Worm (Caenorhabditis elegans) whole organism, early embryonic: ENCODE data around the gene R10E11.9.

Source experiments
- B0310.2 ChIP-seq: sonication (generic microtip); optimal IDR thresholded peaks from 2 replicates; lab custom pipeline; 2016; ENCODE audit warnings: mild to moderate bottlenecking, missing genetic modification characterization, missing compliant biosample characterization
- F13C5.2 ChIP-seq: sonication (generic microtip); optimal IDR thresholded peaks from 2 replicates; lab custom pipeline; 2017; ENCODE audit warnings: mild to moderate bottlenecking, missing genetic modification characterization, inconsistent platforms, missing compliant biosample characterization
- aly-1 ChIP-seq: sonication (generic microtip); optimal IDR thresholded peaks from 2 replicates; lab custom pipeline; 2016; ENCODE audit warnings: missing genetic modification characterization, missing compliant biosample characterization
- ama-1 ChIP-seq: fragments of 150-350 bp; optimal IDR thresholded peaks from 2 replicates; lab custom pipeline; 2014
- ceh-13 ChIP-seq: fragments of 200-800 bp; sonication (Bioruptor generic); optimal IDR thresholded peaks from 2 replicates; lab custom pipeline; 2018; ENCODE audit warnings: mild to moderate bottlenecking, missing genetic modification characterization, missing compliant biosample characterization
- ceh-36 ChIP-seq: sonication (generic microtip); optimal IDR thresholded peaks from 2 replicates; lab custom pipeline; 2016; ENCODE audit warnings: missing genetic modification characterization, inconsistent platforms, missing compliant biosample characterization
- ets-7 ChIP-seq: sonication (generic microtip); optimal IDR thresholded peaks from 2 replicates; lab custom pipeline; 2016; ENCODE audit warnings: missing genotype, missing genetic modification characterization, missing compliant biosample characterization
- flt-1 ChIP-seq: fragments of 200-800 bp; sonication (Bioruptor generic); IDR thresholded peaks from 2 replicates; pipeline ENCODE4 v1.3.6; 2022; ENCODE audit warnings: missing genetic modification characterization, missing compliant biosample characterization
- hmbx-1 ChIP-seq: sonication (generic microtip); optimal IDR thresholded peaks from 2 replicates; lab custom pipeline; 2016; ENCODE audit warnings: mild to moderate bottlenecking, missing genetic modification characterization, missing compliant biosample characterization
- hmg-4 ChIP-seq: fragments of 200-800 bp; sonication (Bioruptor generic); optimal IDR thresholded peaks from 2 replicates; lab custom pipeline; 2018; ENCODE audit warnings: mild to moderate bottlenecking, missing genetic modification characterization, missing compliant biosample characterization
- hnd-1 ChIP-seq: sonication (generic microtip); optimal IDR thresholded peaks from 2 replicates; lab custom pipeline; 2016; ENCODE audit warnings: missing genetic modification characterization, missing compliant biosample characterization
- pes-1 ChIP-seq: fragments of 200-800 bp; sonication (Bioruptor generic); IDR thresholded peaks from 2 replicates; pipeline ENCODE4 v1.3.6; 2022; ENCODE audit warnings: missing genetic modification reagents, missing genetic modification characterization, missing compliant biosample characterization
- scrt-1 ChIP-seq: fragments of 200-800 bp; sonication (Bioruptor generic); IDR thresholded peaks from 2 replicates; pipeline ENCODE4 v1.3.6; 2022; ENCODE audit warnings: missing genetic modification characterization, missing compliant biosample characterization
- sea-1 ChIP-seq: fragments of 200-800 bp; sonication (Bioruptor generic); conservative IDR thresholded peaks from 2 replicates; pipeline ENCODE4 v1.3.6; 2022; ENCODE audit warnings: missing genetic modification characterization, missing compliant biosample characterization
- tbx-11 ChIP-seq: fragments of 200-800 bp; sonication (Bioruptor generic); IDR thresholded peaks from 2 replicates; pipeline ENCODE4 v1.3.6; 2022; ENCODE audit warnings: missing genetic modification characterization, missing compliant biosample characterization
- tbx-37 ChIP-seq: fragments of 200-800 bp; sonication (Bioruptor generic); conservative IDR thresholded peaks from 2 replicates; pipeline ENCODE4 v1.3.6; 2022; ENCODE audit warnings: missing genetic modification reagents, missing genetic modification characterization, missing compliant biosample characterization
- tra-4 ChIP-seq: sonication (generic microtip); optimal IDR thresholded peaks from 2 replicates; lab custom pipeline; 2017; ENCODE audit warnings: missing genetic modification characterization, missing compliant biosample characterization

The R10E11.9 gene

ce11 chrIII:9807560-9808046 is 14.2 kb upstream of the R10E11.9 start:
- no peak for TF ChIP-seq tbx-37 (GFP tag; lab: Robert Waterston, UW)
- TF ChIP-seq flt-1 (GFP tag; lab: Robert Waterston, UW), result no peak
- no peak for TF ChIP-seq ama-1
- TF ChIP-seq ceh-13, result no peak
- no peak for TF ChIP-seq aly-1 (tag; lab: Kevin White, UChicago)
- no peak for TF ChIP-seq ets-7 (tag; lab: Kevin White, UChicago)
- TF ChIP-seq F13C5.2 (tag; lab: Kevin White, UChicago), result no peak
- no peak for TF ChIP-seq tra-4 (tag; lab: Kevin White, UChicago)
- TF ChIP-seq ceh-36 (tag; lab: Kevin White, UChicago), result no peak
- no peak for TF ChIP-seq hmg-4 (GFP tag; lab: Kevin White, UChicago)
- TF ChIP-seq tbx-11 (GFP tag; lab: Robert Waterston, UW), result no peak
- no peak for TF ChIP-seq sea-1 (GFP tag; lab: Robert Waterston, UW)
- TF ChIP-seq hnd-1, result no peak
- no peak for TF ChIP-seq scrt-1 (GFP tag; lab: Robert Waterston, UW)
- no peak for TF ChIP-seq pes-1 (GFP tag; lab: Robert Waterston, UW)
- TF ChIP-seq B0310.2, result no peak
- TF ChIP-seq hmbx-1 (tag; lab: Kevin White, UChicago), result no peak

ce11 chrIII:9806968-9807559 is 13.6 kb upstream of the R10E11.9 start, which contains the start of gene ZK632.4:
ZK632.4 (minus strand) TSS chrIII:9807454.
- TF ChIP-seq ceh-13, result no peak
- no peak for TF ChIP-seq B0310.2
- no peak for TF ChIP-seq flt-1 (GFP tag; lab: Robert Waterston, UW)
- TF ChIP-seq ets-7 (tag; lab: Kevin White, UChicago), result no peak
- TF ChIP-seq tbx-37 (GFP tag; lab: Robert Waterston, UW), result no peak
- no peak for TF ChIP-seq aly-1 (tag; lab: Kevin White, UChicago)
- TF ChIP-seq tbx-11 (GFP tag; lab: Robert Waterston, UW), result no peak
- no peak for TF ChIP-seq pes-1 (GFP tag; lab: Robert Waterston, UW)
- no peak for TF ChIP-seq F13C5.2 (tag; lab: Kevin White, UChicago)
- TF ChIP-seq ama-1, result no peak

- no peak for TF ChIP-seq hmg-4 (GFP tag; lab: Kevin White, UChicago)
- no peak for TF ChIP-seq sea-1 (GFP tag; lab: Robert Waterston, UW)
- TF ChIP-seq ceh-36 (tag; lab: Kevin White, UChicago), result no peak
- no peak for TF ChIP-seq hnd-1
- TF ChIP-seq ceh-13, result no peak
- TF ChIP-seq tbx-11 (GFP tag; lab: Robert Waterston, UW), result no peak
- TF ChIP-seq hmbx-1 (tag; lab: Kevin White, UChicago), result no peak
- TF ChIP-seq scrt-1 (GFP tag; lab: Robert Waterston, UW), result no peak
- no peak for TF ChIP-seq tra-4 (tag; lab: Kevin White, UChicago)
- TF ChIP-seq flt-1 (GFP tag; lab: Robert Waterston, UW), result no peak
- TF ChIP-seq B0310.2, result no peak
Measured at ce11 chrIII:9804997-9805610, 11.7 kb upstream of the R10E11.9 start, which contains the start of gene riok-3. riok-3 (minus strand) TSS chrIII:9805011.

ce11 chrIII:9802045-9802444 is 8.6 kb upstream of the R10E11.9 start:
- TF ChIP-seq tbx-11 (GFP tag; lab: Robert Waterston, UW) (no peak), B0310.2 (no peak), scrt-1 (GFP tag; lab: Robert Waterston, UW) (no peak), hmbx-1 (tag; lab: Kevin White, UChicago) (no peak)

DNA sequence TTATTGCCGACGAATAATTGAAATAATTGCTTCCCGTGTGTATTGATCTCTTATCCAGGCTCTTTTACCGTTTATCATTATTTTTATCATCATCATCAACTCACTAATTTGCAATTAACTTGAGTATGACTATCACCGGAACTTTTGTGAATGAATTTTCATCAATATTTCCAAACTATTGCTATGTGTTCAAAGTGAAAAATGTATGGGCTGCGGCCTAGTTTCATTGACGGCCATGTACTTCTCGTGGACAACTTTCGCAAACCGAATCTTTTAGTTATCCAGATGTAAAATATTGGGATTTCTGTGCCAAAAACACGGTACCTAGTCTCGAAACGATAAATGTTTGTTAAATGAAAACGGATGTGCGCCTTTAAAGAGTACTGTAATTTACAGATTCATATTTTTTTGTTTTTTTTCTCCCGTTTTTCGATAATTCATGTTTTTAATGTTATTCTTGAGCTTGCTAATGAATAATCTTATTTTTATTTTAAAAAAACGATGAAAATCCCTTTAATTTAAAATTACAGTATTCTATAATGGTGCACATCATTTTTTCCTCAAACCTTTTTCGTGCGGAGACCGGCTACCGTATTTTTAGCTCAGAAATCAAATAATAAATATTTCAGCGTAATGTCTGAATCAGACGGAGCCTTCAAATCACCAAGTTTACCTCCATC is 5.2 kb upstream of the R10E11.9 start, which contains the start of gene ZK632.2:
Gene ZK632.2 (plus strand): TSS at position 630 of the 680 bp plus-strand sequence.
- TF ChIP-seq hmbx-1 (tag; lab: Kevin White, UChicago) (no peak), hnd-1 (no peak), ceh-36 (tag; lab: Kevin White, UChicago) (no peak), flt-1 (GFP tag; lab: Robert Waterston, UW) (no peak), tbx-11 (GFP tag; lab: Robert Waterston, UW) (no peak), B0310.2 (no peak), ama-1 (no peak), tbx-37 (GFP tag; lab: Robert Waterston, UW) (no peak), ets-7 (tag; lab: Kevin White, UChicago) (no peak), scrt-1 (GFP tag; lab: Robert Waterston, UW) (no peak), sea-1 (GFP tag; lab: Robert Waterston, UW) (no peak), pes-1 (GFP tag; lab: Robert Waterston, UW) (no peak)

ce11 chrIII:9796448-9796847 is 3.0 kb upstream of the R10E11.9 start, which contains the start of gene srxa-10:
srxa-10 (minus strand) TSS chrIII:9796548.
- TF ChIP-seq hmg-4 (GFP tag; lab: Kevin White, UChicago) (no peak), ama-1 (no peak), tbx-11 (GFP tag; lab: Robert Waterston, UW) (no peak), ets-7 (tag; lab: Kevin White, UChicago) (no peak), hnd-1 (no peak), ceh-13 (no peak), hmbx-1 (tag; lab: Kevin White, UChicago) (no peak), sea-1 (GFP tag; lab: Robert Waterston, UW) (no peak), B0310.2 (no peak), ceh-36 (tag; lab: Kevin White, UChicago) (no peak), F13C5.2 (tag; lab: Kevin White, UChicago) (no peak), scrt-1 (GFP tag; lab: Robert Waterston, UW) (no peak), pes-1 (GFP tag; lab: Robert Waterston, UW) (no peak), aly-1 (tag; lab: Kevin White, UChicago) (no peak), tbx-37 (GFP tag; lab: Robert Waterston, UW) (no peak), flt-1 (GFP tag; lab: Robert Waterston, UW) (no peak), tra-4 (tag; lab: Kevin White, UChicago) (no peak)
